Fruit fly (Drosophila melanogaster): Measurements from ENCODE around the gene LManIV.

dm6 chr2L:8804128-8804527, 32.0 kb upstream of the LManIV start:
- TF ChIP-seq CTCF (optimal IDR thresholded peaks at IDR 0.05): no peak
- TF ChIP-seq CG8478 (optimal IDR thresholded peaks at IDR 0.05): no peak
